Worm (Caenorhabditis elegans): ENCODE measurements around the gene ttr-33.

ttr-33 gene

ce11 chrV:7803563-7803962, 34.1 kb downstream of the ttr-33 start:
- no peak for TF ChIP-seq C04F5.9 (tag; optimal IDR thresholded peaks at IDR 0.05)

ce11 chrV:7798079-7798478, 39.6 kb downstream of the ttr-33 start, which contains the start of gene ZK742.7:
Gene ZK742.7 (plus strand): TSS chrV:7798379.
- TF ChIP-seq ces-1 (GFP tag; optimal IDR thresholded peaks at IDR 0.05) (no peak), sptf-1 (tag; optimal IDR thresholded peaks at IDR 0.05) (no peak), isw-1 (GFP tag; IDR thresholded peaks at IDR 0.05) (no peak), C34B4.2 (tag; optimal IDR thresholded peaks at IDR 0.05) (no peak), lin-39 (tag; optimal IDR thresholded peaks at IDR 0.05) (no peak), ceh-82 (tag; optimal IDR thresholded peaks at IDR 0.05) (no peak), elt-3 (tag; optimal IDR thresholded peaks at IDR 0.05) (no peak), mef-2 (tag; optimal IDR thresholded peaks at IDR 0.05) (no peak), egl-27 (tag; optimal IDR thresholded peaks at IDR 0.05) (no peak), lin-13 (GFP tag; optimal IDR thresholded peaks at IDR 0.05) (no peak), nhr-90 (tag; optimal IDR thresholded peaks at IDR 0.05; ENCODE audit: poor library complexity) (no peak), alr-1 (tag; optimal IDR thresholded peaks at IDR 0.05; ENCODE audit: borderline replicate concordance) (no peak), lir-3 (tag; optimal IDR thresholded peaks at IDR 0.05; ENCODE audit: poor library complexity) (no peak), lin-14 (GFP tag; optimal IDR thresholded peaks at IDR 0.05) (no peak), mab-9 (GFP tag; IDR thresholded peaks at IDR 0.05) (no peak), swsn-7 (tag; optimal IDR thresholded peaks at IDR 0.05) (no peak)

DNA sequence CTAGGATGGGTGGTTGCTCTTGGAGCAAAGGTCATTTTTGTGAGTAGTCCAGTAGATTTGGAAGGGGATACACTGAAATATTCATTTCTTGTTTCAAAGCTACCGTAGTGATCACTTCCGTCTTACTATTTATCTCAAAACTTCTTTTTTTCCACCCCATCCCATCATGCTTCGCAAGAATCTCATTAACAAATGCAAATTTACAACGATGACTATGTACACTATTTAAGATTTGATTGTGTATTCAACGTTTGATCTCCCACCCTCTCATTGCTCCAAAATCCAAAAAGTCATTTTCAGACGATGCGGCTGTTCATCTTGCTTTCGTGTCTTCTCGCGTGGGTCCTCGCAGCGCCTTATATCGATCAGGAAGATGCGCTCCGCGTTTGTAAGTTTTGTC, 44.6 kb downstream of the ttr-33 start, which contains the start of gene flp-21:
Gene flp-21 (plus strand): TSS at position 301 of the 400 bp plus-strand sequence.
- TF ChIP-seq ztf-11 (tag; optimal IDR thresholded peaks at IDR 0.05): no peak
- TF ChIP-seq vab-15 (tag; optimal IDR thresholded peaks at IDR 0.05): no peak
- no peak for TF ChIP-seq ceh-63 (GFP tag; optimal IDR thresholded peaks at IDR 0.05)
- no peak for TF ChIP-seq C34B4.2 (tag; optimal IDR thresholded peaks at IDR 0.05)
- no peak for TF ChIP-seq hlh-17 (GFP tag; optimal IDR thresholded peaks at IDR 0.05; ENCODE audit: borderline replicate concordance)
- no peak for TF ChIP-seq swsn-7 (tag; optimal IDR thresholded peaks at IDR 0.05)
- no peak for TF ChIP-seq skn-1 (tag; optimal IDR thresholded peaks at IDR 0.05)
- no peak for TF ChIP-seq alr-1 (tag; optimal IDR thresholded peaks at IDR 0.05; ENCODE audit: borderline replicate concordance)
- no peak for TF ChIP-seq hpl-2 (GFP tag; optimal IDR thresholded peaks at IDR 0.05)
- TF ChIP-seq unc-98 (GFP tag; IDR thresholded peaks at IDR 0.05): no peak
- no peak for TF ChIP-seq fkh-8 (tag; optimal IDR thresholded peaks at IDR 0.05)
- no peak for TF ChIP-seq nhr-71 (tag; optimal IDR thresholded peaks at IDR 0.05)

All from whole organism, L1 larva.